Worm (Caenorhabditis elegans) whole organism, L1 larva: ENCODE data around the gene far-5.

Experiments
- C16A3.4 ChIP-seq: fragments of 150-350 bp; optimal IDR thresholded peaks from 2 replicates; lab custom pipeline; 2014; ENCODE audit warnings: missing biosample characterization, missing genetic modification characterization
- C34B4.2 ChIP-seq: sonication (generic microtip); optimal IDR thresholded peaks from 2 replicates; lab custom pipeline; 2017; ENCODE audit warnings: mild to moderate bottlenecking, missing genetic modification characterization, missing compliant biosample characterization
- F16B12.6 ChIP-seq: fragments of 150-350 bp; optimal IDR thresholded peaks from 2 replicates; lab custom pipeline; 2014; ENCODE audit warnings: missing biosample characterization, missing genetic modification characterization
- aha-1 ChIP-seq: fragments of 150-350 bp; optimal IDR thresholded peaks from 2 replicates; lab custom pipeline; 2014; ENCODE audit warnings: missing biosample characterization, missing genetic modification characterization
- alr-1 ChIP-seq: fragments of 200-800 bp; sonication (Bioruptor generic); optimal IDR thresholded peaks from 2 replicates; lab custom pipeline; 2018; ENCODE audit warnings: borderline replicate concordance, mild to moderate bottlenecking, missing genetic modification characterization, missing compliant biosample characterization
- blmp-1 ChIP-seq: fragments of 150-350 bp; optimal IDR thresholded peaks from 2 replicates; lab custom pipeline; 2014; ENCODE audit warnings: missing biosample characterization, missing genetic modification characterization
- ceh-63 ChIP-seq: fragments of 200-800 bp; sonication (Bioruptor generic); optimal IDR thresholded peaks from 2 replicates; lab custom pipeline; 2018; ENCODE audit warnings: mild to moderate bottlenecking, missing genetic modification characterization, missing compliant biosample characterization
- ceh-82 ChIP-seq, 3 experiments: fragments of 150-350 bp in 1 of 3; sonication (generic microtip) in 2 of 3; optimal IDR thresholded peaks; 2 replicates each; lab custom pipeline; 2014 to 2017; ENCODE audit warnings: missing biosample characterization in 3 of 3, missing genetic modification characterization in 3 of 3
- ceh-88 ChIP-seq: fragments of 200-800 bp; sonication (Bioruptor generic); IDR thresholded peaks from 2 replicates; pipeline ENCODE4 v1.3.6; 2022; ENCODE audit warnings: missing genetic modification characterization, missing compliant biosample characterization
- dpl-1 ChIP-seq, 3 experiments: fragments of 150-350 bp in 2 of 3; sonication (generic microtip) in 1 of 3; optimal IDR thresholded peaks; 2 replicates each; lab custom pipeline; 2014 to 2017; ENCODE audit warnings: missing biosample characterization in 3 of 3, missing genetic modification characterization in 3 of 3, missing genetic modification reagents in 3 of 3
- dsc-1 ChIP-seq: sonication (generic microtip); optimal IDR thresholded peaks from 2 replicates; lab custom pipeline; 2016; ENCODE audit warnings: mild to moderate bottlenecking, missing genetic modification characterization, missing compliant biosample characterization
- efl-1 ChIP-seq, 4 experiments: fragments of 150-350 bp; optimal IDR thresholded peaks in 3 of 4; peaks in 1 of 4; 1 replicate in 1 of 4; 2 replicates in 3 of 4; lab custom pipeline; 2014; ENCODE audit warnings: missing biosample characterization in 2 of 4, missing genetic modification characterization in 2 of 4, missing genetic modification reagents in 2 of 4
- egl-27 ChIP-seq, 2 experiments: fragments of 150-350 bp in 1 of 2; sonication (generic microtip); optimal IDR thresholded peaks; 3 replicates each; lab custom pipeline; 2017 to 2018; ENCODE audit warnings: missing biosample characterization in 2 of 2, missing genetic modification characterization in 2 of 2, missing genetic modification reagents in 2 of 2
- elt-3 ChIP-seq, 6 experiments: fragments of 150-350 bp in 1 of 6; sonication (generic microtip); optimal IDR thresholded peaks; 2 replicates each; lab custom pipeline; 2017 to 2018; ENCODE audit warnings: missing biosample characterization in 6 of 6, missing genetic modification characterization in 6 of 6, inconsistent platforms in 1 of 6
- fkh-10 ChIP-seq: sonication (generic microtip); optimal IDR thresholded peaks from 2 replicates; lab custom pipeline; 2017; ENCODE audit warnings: missing biosample characterization, missing genetic modification reagents, missing genetic modification characterization
- fkh-4 ChIP-seq: sonication (generic microtip); optimal IDR thresholded peaks from 2 replicates; lab custom pipeline; 2016; ENCODE audit warnings: missing compliant biosample characterization, missing genetic modification characterization, borderline replicate concordance
- hlh-4 ChIP-seq: sonication (generic microtip); optimal IDR thresholded peaks from 2 replicates; lab custom pipeline; 2016; ENCODE audit warnings: mild to moderate bottlenecking, missing genetic modification characterization, missing compliant biosample characterization
- isw-1 ChIP-seq: fragments of 200-800 bp; sonication (Bioruptor generic); IDR thresholded peaks from 2 replicates; pipeline ENCODE4 v1.3.6; 2022; ENCODE audit warnings: missing genetic modification characterization, missing compliant biosample characterization
- jun-1 ChIP-seq: fragments of 150-350 bp; optimal IDR thresholded peaks from 2 replicates; lab custom pipeline; 2014; ENCODE audit warnings: missing biosample characterization, missing genetic modification reagents, missing genetic modification characterization
- lin-13 ChIP-seq: fragments of 150-350 bp; optimal IDR thresholded peaks from 2 replicates; lab custom pipeline; 2014; ENCODE audit warnings: missing biosample characterization, missing genetic modification reagents, missing genetic modification characterization
- lin-14 ChIP-seq: fragments of 200-800 bp; sonication (Bioruptor generic); optimal IDR thresholded peaks from 2 replicates; lab custom pipeline; 2018; ENCODE audit warnings: mild to moderate bottlenecking, missing genetic modification characterization, moderate library complexity, missing compliant biosample characterization
- lir-3 ChIP-seq: sonication (generic microtip); optimal IDR thresholded peaks from 2 replicates; lab custom pipeline; 2016; ENCODE audit warnings: mild to moderate bottlenecking, missing genetic modification characterization, moderate library complexity, missing compliant biosample characterization; ENCODE audit not compliant: poor library complexity
- lsy-2 ChIP-seq, 2 experiments: fragments of 150-350 bp; optimal IDR thresholded peaks; 2 replicates each; lab custom pipeline; 2014; ENCODE audit warnings: missing biosample characterization in 2 of 2, missing genetic modification characterization in 2 of 2
- mef-2 ChIP-seq: fragments of 150-350 bp; optimal IDR thresholded peaks from 2 replicates; lab custom pipeline; 2014; ENCODE audit warnings: missing biosample characterization, missing genetic modification characterization
- mep-1 ChIP-seq: fragments of 150-350 bp; optimal IDR thresholded peaks from 2 replicates; lab custom pipeline; 2014; ENCODE audit warnings: missing biosample characterization, missing genetic modification characterization
- nhr-11 ChIP-seq: fragments of 150-350 bp; optimal IDR thresholded peaks from 2 replicates; lab custom pipeline; 2014; ENCODE audit warnings: missing biosample characterization, missing genetic modification characterization
- nhr-19 ChIP-seq: fragments of 200-800 bp; sonication (Bioruptor generic); conservative IDR thresholded peaks from 2 replicates; pipeline ENCODE4 v1.3.6; 2022; ENCODE audit warnings: missing genetic modification characterization, missing compliant biosample characterization
- nhr-28 ChIP-seq: fragments of 150-350 bp; optimal IDR thresholded peaks from 2 replicates; lab custom pipeline; 2014; ENCODE audit warnings: missing biosample characterization, missing genetic modification characterization
- nhr-47 ChIP-seq: sonication (generic microtip); optimal IDR thresholded peaks from 2 replicates; lab custom pipeline; 2016; ENCODE audit warnings: mild to moderate bottlenecking, missing genetic modification characterization, moderate library complexity, missing compliant biosample characterization
- nhr-71 ChIP-seq: sonication (generic microtip); optimal IDR thresholded peaks from 2 replicates; lab custom pipeline; 2016; ENCODE audit warnings: mild to moderate bottlenecking, missing genetic modification characterization, moderate library complexity, missing compliant biosample characterization
- nhr-76 ChIP-seq: sonication (generic microtip); optimal IDR thresholded peaks from 2 replicates; lab custom pipeline; 2017; ENCODE audit warnings: missing biosample characterization, missing genetic modification characterization
- nhr-77 ChIP-seq: fragments of 150-350 bp; optimal IDR thresholded peaks from 2 replicates; lab custom pipeline; 2014; ENCODE audit warnings: missing biosample characterization, missing genetic modification characterization
- nhr-84 ChIP-seq: sonication (generic microtip); optimal IDR thresholded peaks from 2 replicates; lab custom pipeline; 2017; ENCODE audit warnings: missing biosample characterization, missing genetic modification characterization
- rnt-1 ChIP-seq: sonication (generic microtip); optimal IDR thresholded peaks from 2 replicates; lab custom pipeline; 2016; ENCODE audit warnings: mild to moderate bottlenecking, missing genetic modification characterization, moderate library complexity, missing compliant biosample characterization
- skn-1 ChIP-seq: fragments of 150-350 bp; optimal IDR thresholded peaks from 2 replicates; lab custom pipeline; 2014; ENCODE audit warnings: missing biosample characterization, missing genetic modification characterization
- sox-4 ChIP-seq: sonication (generic microtip); optimal IDR thresholded peaks from 2 replicates; lab custom pipeline; 2016; ENCODE audit warnings: missing genetic modification characterization, missing compliant biosample characterization
- sptf-1 ChIP-seq: fragments of 150-350 bp; optimal IDR thresholded peaks from 2 replicates; lab custom pipeline; 2014; ENCODE audit warnings: missing biosample characterization, missing genetic modification characterization
- tbx-2 ChIP-seq: sonication (generic microtip); optimal IDR thresholded peaks from 2 replicates; lab custom pipeline; 2016; ENCODE audit warnings: missing genetic modification characterization, missing compliant biosample characterization
- tlp-1 ChIP-seq: fragments of 150-350 bp; optimal IDR thresholded peaks from 2 replicates; lab custom pipeline; 2014; ENCODE audit warnings: missing biosample characterization, missing genetic modification characterization
- unc-130 ChIP-seq: fragments of 150-350 bp; optimal IDR thresholded peaks from 2 replicates; lab custom pipeline; 2017; ENCODE audit warnings: missing biosample characterization, missing genetic modification characterization, inconsistent platforms
- unc-30 ChIP-seq: sonication (generic microtip); optimal IDR thresholded peaks from 2 replicates; lab custom pipeline; 2017; ENCODE audit warnings: missing biosample characterization, missing genetic modification characterization
- unc-86 ChIP-seq: sonication (generic microtip); optimal IDR thresholded peaks from 2 replicates; lab custom pipeline; 2016; ENCODE audit warnings: missing genetic modification characterization, missing compliant biosample characterization
- vab-15 ChIP-seq: sonication (generic microtip); optimal IDR thresholded peaks from 2 replicates; lab custom pipeline; 2017; ENCODE audit warnings: missing genotype, mild to moderate bottlenecking, missing genetic modification characterization, missing compliant biosample characterization
- xbp-1 ChIP-seq: sonication (generic microtip); optimal IDR thresholded peaks from 2 replicates; lab custom pipeline; 2016; ENCODE audit warnings: missing genetic modification characterization, missing compliant biosample characterization
- zip-4 ChIP-seq: fragments of 200-800 bp; sonication (Bioruptor generic); optimal IDR thresholded peaks from 2 replicates; lab custom pipeline; 2018; ENCODE audit warnings: mild to moderate bottlenecking, missing genetic modification characterization, moderate library complexity, missing compliant biosample characterization

Gene far-5

ce11 chrV:12995269-12995668 is at the start of gene far-5:
Gene far-5, plus strand, starts transcription at chrV:12995569.
- TF ChIP-seq blmp-1 (tag; lab: Kevin White, UChicago) (peak; percentile 30), ceh-63 (GFP tag; lab: Kevin White, UChicago) (no peak), elt-3 (tag; optimal IDR thresholded peaks at IDR 0.05; lab: Kevin White, UChicago) (peak in 1 of 6 experiments; percentile 29)

ce11 chrV:12949607-12950006 is 45.8 kb upstream of the far-5 start, which contains the start of gene T16G1.13:
Gene T16G1.13, plus strand, starts transcription at chrV:12949907.
- no peak for TF ChIP-seq fkh-4
- no peak for TF ChIP-seq nhr-19 (GFP tag; lab: Robert Waterston, UW)
- no peak for TF ChIP-seq unc-86 (tag; lab: Kevin White, UChicago)
- no peak for TF ChIP-seq sox-4 (tag; lab: Kevin White, UChicago)
- TF ChIP-seq nhr-84 (tag; lab: Kevin White, UChicago), result no peak
- no peak for TF ChIP-seq skn-1 (tag; lab: Kevin White, UChicago)
- no peak for TF ChIP-seq nhr-71 (tag; lab: Kevin White, UChicago)
- no peak for TF ChIP-seq F16B12.6 (tag; lab: Kevin White, UChicago)

- TF ChIP-seq lsy-2 (tag; optimal IDR thresholded peaks at IDR 0.05; lab: Kevin White, UChicago) (peak; percentile 41 to 67), unc-130 (tag; lab: Kevin White, UChicago) (no peak), dpl-1 (GFP tag; optimal IDR thresholded peaks at IDR 0.05; lab: Kevin White, UChicago) (peak in 2 of 3 experiments; percentile 43 to 62), unc-86 (tag; lab: Kevin White, UChicago) (no peak), xbp-1 (peak; percentile 36), jun-1 (tag; lab: Kevin White, UChicago) (no peak), rnt-1 (tag; lab: Kevin White, UChicago) (peak; percentile 27), lin-14 (peak; percentile 77), unc-30 (no peak), fkh-10 (GFP tag; lab: Kevin White, UChicago) (no peak), nhr-19 (GFP tag; lab: Robert Waterston, UW) (peak; percentile 27; the same call in 1 of the 2 replicates), zip-4 (no peak), vab-15 (tag; lab: Kevin White, UChicago) (no peak), ceh-82 (tag; optimal IDR thresholded peaks at IDR 0.05; lab: Kevin White, UChicago) (peak in 2 of 3 experiments; percentile 21 to 47), C16A3.4 (peak; percentile 9), sptf-1 (tag; lab: Kevin White, UChicago) (no peak), lir-3 (tag; lab: Kevin White, UChicago) (no peak), egl-27 (tag; optimal IDR thresholded peaks at IDR 0.05; lab: Kevin White, UChicago) (no peak), elt-3 (tag; optimal IDR thresholded peaks at IDR 0.05; lab: Kevin White, UChicago) (peak in 1 of 6 experiments; percentile 6), tbx-2 (peak; percentile 14), isw-1 (no peak), sox-4 (tag; lab: Kevin White, UChicago) (no peak), tlp-1 (no peak), F16B12.6 (tag; lab: Kevin White, UChicago) (peak; percentile 7), aha-1 (tag; lab: Kevin White, UChicago) (no peak), nhr-71 (tag; lab: Kevin White, UChicago) (peak; percentile 49), mef-2 (no peak), nhr-84 (tag; lab: Kevin White, UChicago) (no peak), C34B4.2 (no peak), alr-1 (tag; lab: Kevin White, UChicago) (no peak), hlh-4 (no peak), nhr-47 (tag; lab: Kevin White, UChicago) (peak; percentile 24), ceh-63 (GFP tag; lab: Kevin White, UChicago) (no peak), nhr-76 (tag; lab: Kevin White, UChicago) (no peak), mep-1 (tag; lab: Kevin White, UChicago) (peak; percentile 43), lin-13 (peak; percentile 22), dsc-1 (tag; lab: Kevin White, UChicago) (no peak), nhr-77 (peak; percentile 30), nhr-28 (tag; lab: Kevin White, UChicago) (no peak), ceh-88 (GFP tag; lab: Robert Waterston, UW) (no peak), nhr-11 (tag; lab: Kevin White, UChicago) (no peak), efl-1 (optimal IDR thresholded peaks at IDR 0.05; lab: Kevin White, UChicago) (peak; percentile 58 to 65), efl-1 (GFP tag; optimal IDR thresholded peaks at IDR 0.05 in 1 of 2; lab: Kevin White, UChicago) (peak in 1 of 2 experiments; percentile 28)
Measured at ce11 chrV:12950812-12951528, 44.4 kb upstream of the far-5 start, which contains the start of the genes T16G1.9 and T16G1.18. Gene T16G1.9, minus strand, starts transcription at chrV:12950862. Gene T16G1.18, plus strand, starts transcription at chrV:12951304.
